Fruit fly (Drosophila melanogaster): ENCODE data around the gene Rbf2.

The Rbf2 gene

DNA sequence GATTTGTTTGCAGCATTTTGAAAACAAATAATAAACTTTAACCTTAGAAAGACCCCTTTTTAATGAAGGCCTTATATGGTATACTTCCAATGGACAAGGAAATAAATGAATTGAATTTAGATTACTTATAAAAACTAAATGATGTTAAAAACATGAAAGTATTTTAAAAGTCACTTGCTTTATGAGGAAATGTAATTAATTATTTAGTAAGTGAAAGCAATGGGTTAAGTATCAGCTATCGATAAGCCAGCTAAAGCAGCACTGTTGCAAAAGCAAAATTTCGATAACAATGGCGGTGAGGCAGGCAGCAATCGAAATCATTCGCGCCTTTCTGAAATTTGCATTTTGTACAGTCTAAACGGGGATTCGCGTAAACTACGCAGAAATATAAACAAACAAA lies at the start of gene Rbf2, which contains the start of gene CG32856:
Gene Rbf2 (plus strand): TSS at position 278 of the 400 bp plus-strand sequence.
Gene CG32856 (minus strand): TSS at position 183 of the 400 bp plus-strand sequence.
- peak; percentile 89 for TF ChIP-seq CG34367 (tag; optimal IDR thresholded peaks at IDR 0.05)
- TF ChIP-seq CG4496 (GFP tag; IDR thresholded peaks at IDR 0.05) = no peak
- TF ChIP-seq Pif1B (GFP tag; optimal IDR thresholded peaks at IDR 0.05) = no peak
- peak; percentile 94 for TF ChIP-seq CG15710 (tag; optimal IDR thresholded peaks at IDR 0.05)
- no peak for TF ChIP-seq CG8159 (tag; optimal IDR thresholded peaks at IDR 0.05)
- no peak; the same call in 1 of the 2 replicates for TF ChIP-seq CG12605 (GFP tag; IDR thresholded peaks at IDR 0.05)
- TF ChIP-seq CG32121 (GFP tag; IDR thresholded peaks at IDR 0.05) = peak; percentile 70
- TF ChIP-seq CG17806 (tag; optimal IDR thresholded peaks at IDR 0.05) = peak; percentile 51
- no peak for TF ChIP-seq Pif1A (GFP tag; optimal IDR thresholded peaks at IDR 0.05)
- no peak for TF ChIP-seq D1 (tag; optimal IDR thresholded peaks at IDR 0.05)
- TF ChIP-seq fd96Ca (GFP tag; IDR thresholded peaks at IDR 0.05) = no peak
- peak; percentile 56; the same call in 1 of the 2 replicates for TF ChIP-seq CG10348 (GFP tag; IDR thresholded peaks at IDR 0.05)
- TF ChIP-seq CG14655 (GFP tag; optimal IDR thresholded peaks at IDR 0.05) = no peak
- peak; percentile 83 for TF ChIP-seq Snoo (tag; optimal IDR thresholded peaks at IDR 0.05)
- peak; percentile 35 for TF ChIP-seq EcR (GFP tag; optimal IDR thresholded peaks at IDR 0.05)
- no peak for TF ChIP-seq CG8301 (tag; optimal IDR thresholded peaks at IDR 0.05)
- TF ChIP-seq CG13204 (GFP tag; optimal IDR thresholded peaks at IDR 0.05) = no peak
- TF ChIP-seq rn (GFP tag; IDR thresholded peaks at IDR 0.05) = no peak
- no peak for TF ChIP-seq Ets98B (GFP tag; IDR thresholded peaks at IDR 0.05)
- TF ChIP-seq gl (tag; optimal IDR thresholded peaks at IDR 0.05) = no peak
- TF ChIP-seq CG9948 (tag; optimal IDR thresholded peaks at IDR 0.05) = peak; percentile 90

DNA sequence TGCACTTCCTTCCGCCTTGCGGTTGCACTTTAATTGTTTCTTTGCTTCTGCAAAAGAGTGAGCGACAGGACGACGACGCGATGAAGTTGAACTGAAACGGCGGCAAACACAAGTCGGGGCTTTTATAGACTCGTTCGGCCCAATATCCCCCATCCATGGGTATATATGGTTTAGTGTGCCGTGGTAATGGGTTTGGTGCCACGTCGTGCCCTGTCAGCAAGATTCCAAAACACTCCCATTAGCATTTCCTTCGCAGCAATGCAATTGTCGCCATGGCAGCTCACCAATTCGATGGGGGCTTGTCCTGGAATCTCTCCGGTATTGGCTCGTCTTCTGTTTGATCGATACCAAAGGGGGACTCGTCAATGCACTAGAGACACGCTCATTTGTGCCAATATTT lies 47.3 kb upstream of the Rbf2 start, which contains the start of gene CG45105:
Gene CG45105 (minus strand): TSS at position 101 of the 400 bp plus-strand sequence.
- no peak for TF ChIP-seq CG12605 (GFP tag; IDR thresholded peaks at IDR 0.05)
- TF ChIP-seq Pif1B (GFP tag; optimal IDR thresholded peaks at IDR 0.05) = no peak
- TF ChIP-seq D1 (tag; optimal IDR thresholded peaks at IDR 0.05) = no peak
- no peak for TF ChIP-seq CG17806 (tag; optimal IDR thresholded peaks at IDR 0.05)
- TF ChIP-seq CG13204 (GFP tag; optimal IDR thresholded peaks at IDR 0.05) = no peak
- TF ChIP-seq CG8301 (tag; optimal IDR thresholded peaks at IDR 0.05) = no peak
- no peak for TF ChIP-seq CG32121 (GFP tag; IDR thresholded peaks at IDR 0.05)
- TF ChIP-seq Snoo (tag; optimal IDR thresholded peaks at IDR 0.05) = no peak
- no peak for TF ChIP-seq CG9948 (tag; optimal IDR thresholded peaks at IDR 0.05)
- no peak for TF ChIP-seq Ets98B (GFP tag; IDR thresholded peaks at IDR 0.05)
- TF ChIP-seq CG8159 (tag; optimal IDR thresholded peaks at IDR 0.05) = no peak
- TF ChIP-seq CG10348 (GFP tag; IDR thresholded peaks at IDR 0.05) = no peak
- no peak for TF ChIP-seq EcR (GFP tag; optimal IDR thresholded peaks at IDR 0.05)
- no peak for TF ChIP-seq fd96Ca (GFP tag; IDR thresholded peaks at IDR 0.05)
- TF ChIP-seq CG4496 (GFP tag; IDR thresholded peaks at IDR 0.05) = no peak
- TF ChIP-seq CG15710 (tag; optimal IDR thresholded peaks at IDR 0.05) = no peak
- no peak for TF ChIP-seq rn (GFP tag; IDR thresholded peaks at IDR 0.05)

DNA sequence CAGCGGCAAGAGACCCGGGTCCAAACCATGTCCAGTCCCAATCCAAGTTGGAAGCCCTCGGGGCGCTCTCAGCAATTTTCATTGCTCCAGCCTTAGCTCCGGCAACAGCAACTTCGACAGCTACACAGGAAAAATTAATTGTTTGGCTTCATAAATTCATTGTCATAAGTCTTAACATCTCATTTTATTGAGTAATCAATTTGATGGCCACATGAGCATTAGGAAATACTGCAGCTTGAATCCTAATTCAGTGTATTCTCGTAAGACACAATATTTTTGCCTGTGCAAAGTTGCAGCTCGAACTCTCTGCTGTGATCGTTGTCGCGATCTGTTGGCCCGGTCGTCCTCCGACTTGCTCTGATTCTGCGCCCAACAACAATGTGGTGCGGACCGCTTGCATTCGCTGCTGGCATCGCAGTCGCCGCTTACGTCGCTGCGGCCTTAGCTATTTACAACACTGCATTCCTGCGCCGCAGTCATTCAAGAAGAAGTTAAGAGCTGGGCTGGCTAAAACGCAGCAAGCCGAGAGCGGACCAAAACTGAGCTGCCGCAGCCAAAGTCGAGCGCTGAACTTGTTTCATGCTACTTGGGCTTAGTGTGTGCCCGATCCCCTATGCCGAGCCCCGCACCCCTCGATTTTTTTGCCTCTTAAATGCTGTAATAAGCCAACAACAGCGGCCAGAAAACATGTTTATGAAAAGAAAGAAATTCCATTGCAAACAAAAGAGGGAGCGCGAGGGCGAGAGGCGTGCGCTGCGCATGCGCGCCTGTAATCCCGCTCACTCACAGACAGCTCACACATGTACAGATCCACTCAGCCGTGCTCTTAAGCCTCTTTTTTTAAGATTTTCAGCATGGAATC lies 45.6 kb upstream of the Rbf2 start:
- TF ChIP-seq rn (GFP tag; IDR thresholded peaks at IDR 0.05) (peak; percentile 96), CG13204 (GFP tag; optimal IDR thresholded peaks at IDR 0.05) (peak; percentile 98), CG9948 (tag; optimal IDR thresholded peaks at IDR 0.05) (peak; percentile 95), CG10348 (GFP tag; IDR thresholded peaks at IDR 0.05) (peak; percentile 75), fd96Ca (GFP tag; IDR thresholded peaks at IDR 0.05) (peak; percentile 97), Pif1A (GFP tag; optimal IDR thresholded peaks at IDR 0.05) (peak; percentile 96), CG12605 (GFP tag; IDR thresholded peaks at IDR 0.05) (peak; percentile 95), CG4496 (GFP tag; IDR thresholded peaks at IDR 0.05) (peak; percentile 97), D1 (tag; optimal IDR thresholded peaks at IDR 0.05) (peak; percentile 90), CG34367 (tag; optimal IDR thresholded peaks at IDR 0.05) (peak; percentile 97), CG8301 (tag; optimal IDR thresholded peaks at IDR 0.05) (peak; percentile 97), CG17806 (tag; optimal IDR thresholded peaks at IDR 0.05) (peak; percentile 96), EcR (GFP tag; optimal IDR thresholded peaks at IDR 0.05) (peak; percentile 69), CG15710 (tag; optimal IDR thresholded peaks at IDR 0.05) (peak; percentile 93), Ets98B (GFP tag; IDR thresholded peaks at IDR 0.05) (peak; percentile 95), gl (tag; optimal IDR thresholded peaks at IDR 0.05) (peak; percentile 89), CG14655 (GFP tag; optimal IDR thresholded peaks at IDR 0.05) (peak; percentile 97), Pif1B (GFP tag; optimal IDR thresholded peaks at IDR 0.05) (peak; percentile 98), CG32121 (GFP tag; IDR thresholded peaks at IDR 0.05) (peak; percentile 92), CG8159 (tag; optimal IDR thresholded peaks at IDR 0.05) (peak; percentile 94), Snoo (tag; optimal IDR thresholded peaks at IDR 0.05) (peak; percentile 96)

DNA sequence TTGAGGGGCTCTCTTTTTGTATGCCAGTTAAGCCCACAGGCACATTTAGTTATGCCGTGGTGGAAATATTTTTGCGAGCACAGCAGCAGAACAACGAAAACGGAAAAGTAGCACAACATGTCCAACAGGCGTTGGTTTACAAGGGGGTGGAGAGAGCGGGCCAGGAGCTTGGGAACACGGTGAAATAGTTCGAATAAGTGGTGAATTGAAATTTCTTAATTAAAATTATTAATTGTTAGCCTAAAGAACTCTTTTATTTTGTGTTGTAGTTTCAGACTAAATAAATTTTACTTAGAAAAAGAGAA lies 45.1 kb upstream of the Rbf2 start:
- peak; percentile 6; the same call in 1 of the 2 replicates for TF ChIP-seq CG32121 (GFP tag; IDR thresholded peaks at IDR 0.05)
- TF ChIP-seq CG4496 (GFP tag; IDR thresholded peaks at IDR 0.05) = no peak
- no peak for TF ChIP-seq fd96Ca (GFP tag; IDR thresholded peaks at IDR 0.05)
- no peak for TF ChIP-seq Ets98B (GFP tag; IDR thresholded peaks at IDR 0.05)
- no peak for TF ChIP-seq CG12605 (GFP tag; IDR thresholded peaks at IDR 0.05)
- no peak for TF ChIP-seq CG10348 (GFP tag; IDR thresholded peaks at IDR 0.05)
- no peak for TF ChIP-seq CG8159 (tag; optimal IDR thresholded peaks at IDR 0.05)
- no peak for TF ChIP-seq Pif1A (GFP tag; optimal IDR thresholded peaks at IDR 0.05)
- no peak for TF ChIP-seq Pif1B (GFP tag; optimal IDR thresholded peaks at IDR 0.05)
- TF ChIP-seq Snoo (tag; optimal IDR thresholded peaks at IDR 0.05) = no peak
- no peak for TF ChIP-seq CG17806 (tag; optimal IDR thresholded peaks at IDR 0.05)
- TF ChIP-seq CG14655 (GFP tag; optimal IDR thresholded peaks at IDR 0.05) = peak; percentile 1

DNA sequence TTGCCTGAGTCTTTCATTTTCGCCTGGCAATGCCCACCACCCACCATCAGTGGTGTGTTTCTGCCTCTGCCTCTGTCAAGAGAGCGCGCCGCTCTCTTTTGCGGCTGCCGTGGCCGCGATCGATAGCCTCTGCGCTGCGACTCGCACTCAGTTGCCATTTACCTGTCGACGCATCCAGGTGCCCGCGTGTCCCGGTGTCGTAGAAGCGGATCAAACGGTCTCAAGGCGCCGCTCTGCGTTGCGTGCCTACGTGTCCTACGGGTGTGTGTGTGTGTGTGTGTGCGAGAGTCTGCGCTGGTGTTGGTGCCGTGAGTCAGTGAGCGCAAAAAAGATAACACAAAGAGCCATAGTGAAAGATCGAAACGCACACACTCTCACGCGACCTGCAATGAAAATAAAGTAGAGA lies 44.5 kb upstream of the Rbf2 start, which contains the start of gene Fbxl7:
Gene Fbxl7 (plus strand): TSS at position 148 of the 406 bp plus-strand sequence.
- no peak for TF ChIP-seq Snoo (tag; optimal IDR thresholded peaks at IDR 0.05)
- TF ChIP-seq CG8301 (tag; optimal IDR thresholded peaks at IDR 0.05) = no peak
- TF ChIP-seq CG9948 (tag; optimal IDR thresholded peaks at IDR 0.05) = no peak
- no peak for TF ChIP-seq CG14655 (GFP tag; optimal IDR thresholded peaks at IDR 0.05)
- TF ChIP-seq CG10348 (GFP tag; IDR thresholded peaks at IDR 0.05) = no peak
- TF ChIP-seq Ets98B (GFP tag; IDR thresholded peaks at IDR 0.05) = peak; percentile 63
- peak; percentile 29; the same call in 1 of the 2 replicates for TF ChIP-seq CG32121 (GFP tag; IDR thresholded peaks at IDR 0.05)
- no peak for TF ChIP-seq Pif1A (GFP tag; optimal IDR thresholded peaks at IDR 0.05)
- TF ChIP-seq CG17806 (tag; optimal IDR thresholded peaks at IDR 0.05) = no peak
- TF ChIP-seq CG8159 (tag; optimal IDR thresholded peaks at IDR 0.05) = no peak
- TF ChIP-seq D1 (tag; optimal IDR thresholded peaks at IDR 0.05) = no peak
- no peak for TF ChIP-seq rn (GFP tag; IDR thresholded peaks at IDR 0.05)
- peak; percentile 4 for TF ChIP-seq CG15710 (tag; optimal IDR thresholded peaks at IDR 0.05)
- no peak for TF ChIP-seq CG34367 (tag; optimal IDR thresholded peaks at IDR 0.05)
- TF ChIP-seq Pif1B (GFP tag; optimal IDR thresholded peaks at IDR 0.05) = no peak
- TF ChIP-seq EcR (GFP tag; optimal IDR thresholded peaks at IDR 0.05) = peak; percentile 53
- peak; percentile 67 for TF ChIP-seq CG13204 (GFP tag; optimal IDR thresholded peaks at IDR 0.05)
- TF ChIP-seq CG12605 (GFP tag; IDR thresholded peaks at IDR 0.05) = peak; percentile 59; the same call in 1 of the 2 replicates
- peak; percentile 69 for TF ChIP-seq CG4496 (GFP tag; IDR thresholded peaks at IDR 0.05)
- peak; percentile 17 for TF ChIP-seq gl (tag; optimal IDR thresholded peaks at IDR 0.05)
- peak; percentile 48; the same call in 1 of the 3 replicates for TF ChIP-seq fd96Ca (GFP tag; IDR thresholded peaks at IDR 0.05)

Measured in whole organism, pupa.